Worm (Caenorhabditis elegans): ENCODE data around the gene srj-14.

DNA sequence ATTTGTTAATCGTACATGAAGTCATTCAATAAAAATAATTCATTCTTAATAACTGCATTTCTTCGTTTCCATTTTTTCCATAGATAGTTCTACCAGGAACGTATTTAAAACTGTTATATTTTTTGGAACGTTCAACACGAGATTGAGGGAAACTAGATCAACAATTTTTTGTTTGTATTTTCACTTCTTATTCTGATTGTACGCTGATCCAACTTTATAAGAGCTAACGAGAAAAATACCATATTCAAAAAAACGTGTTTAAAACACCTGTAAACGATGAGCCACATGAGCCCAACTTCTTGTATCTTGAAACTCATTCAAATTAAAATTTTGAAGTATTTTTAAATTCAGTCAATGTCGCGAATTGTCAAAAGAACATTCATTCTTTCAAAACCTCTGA, 47.1 kb downstream of the srj-14 start:
- TF ChIP-seq pha-4 (tag; optimal IDR thresholded peaks at IDR 0.05) (no peak), hsf-1 (GFP tag; IDR thresholded peaks at IDR 0.05) (no peak), C06A6.2 (GFP tag; conservative IDR thresholded peaks at IDR 0.05) (no peak), F39B2.1 (GFP tag; IDR thresholded peaks at IDR 0.05) (no peak), F23B12.7 (tag; optimal IDR thresholded peaks at IDR 0.05; ENCODE audit: insufficient read depth) (no peak), lin-35 (GFP tag; optimal IDR thresholded peaks at IDR 0.05) (no peak), ztf-26 (tag; optimal IDR thresholded peaks at IDR 0.05) (no peak), ama-1 (optimal IDR thresholded peaks at IDR 0.05) (no peak), ama-1 (GFP tag; optimal IDR thresholded peaks at IDR 0.05) (no peak), nhr-120 (GFP tag; IDR thresholded peaks at IDR 0.05) (no peak), madf-6 (GFP tag; IDR thresholded peaks at IDR 0.05) (no peak)

Data from whole organism, young adult.